Fruit fly (Drosophila melanogaster) whole organism, embryonic: ENCODE results near the gene edin.

ENCODE experiments used
- Adf1 ChIP-seq: fragments of 200-800 bp; sonication (Bioruptor generic); IDR thresholded peaks from 2 replicates; pipeline ENCODE4 v1.3.6; 2022; ENCODE audit warnings: missing biosample characterization, missing genetic modification characterization
- CG10543 ChIP-seq: fragments of 200-800 bp; sonication (Bioruptor generic); optimal IDR thresholded peaks from 3 replicates; lab custom pipeline; 2017; ENCODE audit warnings: missing biosample characterization, mild to moderate bottlenecking, missing genetic modification characterization, moderate library complexity
- CG12391 ChIP-seq: fragments of 200-800 bp; sonication (Bioruptor generic); optimal IDR thresholded peaks from 3 replicates; lab custom pipeline; 2018; ENCODE audit warnings: missing biosample characterization, mild to moderate bottlenecking, missing genetic modification characterization, moderate library complexity
- CG13424 ChIP-seq: fragments of 200-800 bp; sonication (Bioruptor generic); optimal IDR thresholded peaks from 2 replicates; lab custom pipeline; 2019; ENCODE audit warnings: missing biosample characterization, mild to moderate bottlenecking, missing genetic modification characterization, moderate library complexity
- CG14014 ChIP-seq: fragments of 200-800 bp; sonication (Bioruptor generic); IDR thresholded peaks from 2 replicates; pipeline ENCODE4 v1.3.6; 2022; ENCODE audit warnings: missing biosample characterization, missing genetic modification characterization
- CG14860 ChIP-seq: fragments of 200-800 bp; sonication (Bioruptor generic); IDR thresholded peaks from 3 replicates; pipeline ENCODE4 v1.3.6; 2022; ENCODE audit warnings: missing biosample characterization, missing genetic modification characterization; ENCODE audit not compliant: partially characterized antibody
- CG14965 ChIP-seq: fragments of 200-800 bp; sonication (Bioruptor generic); optimal IDR thresholded peaks from 2 replicates; lab custom pipeline; 2016; ENCODE audit warnings: missing biosample characterization, missing genetic modification characterization, borderline replicate concordance
- CG16863 ChIP-seq: fragments of 200-800 bp; sonication (Bioruptor generic); optimal IDR thresholded peaks from 3 replicates; lab custom pipeline; 2016; ENCODE audit warnings: missing biosample characterization, missing genetic modification characterization
- CG18599 ChIP-seq: fragments of 200-800 bp; sonication (Bioruptor generic); optimal IDR thresholded peaks from 3 replicates; lab custom pipeline; 2017; ENCODE audit warnings: missing biosample characterization, missing genetic modification characterization, mild to moderate bottlenecking, moderate library complexity, missing genetic modification reagents
- CG2889 ChIP-seq: fragments of 200-800 bp; sonication (Bioruptor generic); IDR thresholded peaks from 3 replicates; pipeline ENCODE4 v1.3.6; 2022; ENCODE audit warnings: missing biosample characterization, missing genetic modification characterization
- CG3847 ChIP-seq: fragments of 200-800 bp; sonication (Bioruptor generic); IDR thresholded peaks from 2 replicates; pipeline ENCODE4 v1.3.6; 2022; ENCODE audit warnings: missing biosample characterization, missing genetic modification characterization
- CG43689 ChIP-seq: fragments of 200-800 bp; sonication (Bioruptor generic); IDR thresholded peaks from 2 replicates; pipeline ENCODE4 v1.3.6; 2022; ENCODE audit warnings: missing biosample characterization, missing genetic modification characterization
- CG5953 ChIP-seq: fragments of 200-800 bp; sonication (Bioruptor generic); IDR thresholded peaks from 2 replicates; pipeline ENCODE4 v1.3.6; 2022; ENCODE audit warnings: missing biosample characterization, missing genetic modification characterization
- CG6254 ChIP-seq: fragments of 200-800 bp; sonication (Bioruptor generic); optimal IDR thresholded peaks from 3 replicates; lab custom pipeline; 2017; ENCODE audit warnings: mild to moderate bottlenecking, missing biosample characterization, missing genetic modification reagents, missing genetic modification characterization
- CG6689 ChIP-seq: fragments of 200-800 bp; sonication (Bioruptor generic); IDR thresholded peaks from 2 replicates; pipeline ENCODE4 v1.3.6; 2022; ENCODE audit warnings: missing biosample characterization, missing genetic modification characterization
- CG6791 ChIP-seq: fragments of 200-800 bp; sonication (Bioruptor generic); IDR thresholded peaks from 3 replicates; pipeline ENCODE4 v1.3.6; 2022; ENCODE audit warnings: missing biosample characterization, missing genetic modification characterization; ENCODE audit not compliant: partially characterized antibody
- CG7357 ChIP-seq: fragments of 200-800 bp; sonication (Bioruptor generic); IDR thresholded peaks from 3 replicates; pipeline ENCODE4 v1.3.6; 2022; ENCODE audit warnings: missing biosample characterization, missing genetic modification characterization
- CG7786 ChIP-seq: fragments of 200-800 bp; sonication (Bioruptor generic); optimal IDR thresholded peaks from 2 replicates; lab custom pipeline; 2016; ENCODE audit warnings: missing biosample characterization, missing genetic modification characterization
- CG8478 ChIP-seq: fragments of >200 bp; optimal IDR thresholded peaks from 2 replicates; lab custom pipeline; 2018
- CG8765 ChIP-seq: fragments of 200-800 bp; sonication (Bioruptor generic); IDR thresholded peaks from 2 replicates; pipeline ENCODE4 v1.3.6; 2022; ENCODE audit warnings: missing biosample characterization, missing genetic modification characterization
- CTCF ChIP-seq: fragments of 200-800 bp; sonication (Bioruptor generic); optimal IDR thresholded peaks from 2 replicates; lab custom pipeline; 2017; ENCODE audit warnings: missing biosample characterization, mild to moderate bottlenecking, missing genetic modification characterization, moderate library complexity
- Dip2 ChIP-seq: fragments of 200-800 bp; sonication (Bioruptor generic); IDR thresholded peaks from 2 replicates; pipeline ENCODE4 v1.3.6; 2022; ENCODE audit warnings: missing biosample characterization, missing genetic modification characterization
- Dref ChIP-seq: fragments of 200-800 bp; sonication (Bioruptor generic); IDR thresholded peaks from 2 replicates; pipeline ENCODE4 v1.3.6; 2022; ENCODE audit warnings: missing biosample characterization, missing genetic modification characterization
- Elba2 ChIP-seq: fragments of 200-800 bp; sonication (Bioruptor generic); optimal IDR thresholded peaks from 3 replicates; lab custom pipeline; 2016; ENCODE audit warnings: missing biosample characterization, missing genetic modification characterization
- GATAe ChIP-seq: fragments of 200-800 bp; sonication (Bioruptor generic); conservative IDR thresholded peaks from 2 replicates; pipeline ENCODE4 v1.3.6; 2022; ENCODE audit warnings: missing biosample characterization, missing genetic modification characterization
- Hr78 ChIP-seq, 2 experiments: fragments of 200-800 bp in 1 of 2; fragments of >200 bp in 1 of 2; sonication (Bioruptor generic) in 1 of 2; optimal IDR thresholded peaks; 2 replicates each; lab custom pipeline; 2017 to 2019; ENCODE audit warnings: missing biosample characterization in 2 of 2, missing genetic modification characterization in 2 of 2, mild to moderate bottlenecking in 1 of 2, moderate library complexity in 1 of 2
- Hsf ChIP-seq: fragments of 200-800 bp; sonication (Bioruptor generic); optimal IDR thresholded peaks from 3 replicates; lab custom pipeline; 2016; ENCODE audit warnings: missing biosample characterization, missing genetic modification characterization
- Jarid2 ChIP-seq: fragments of 200-800 bp; sonication (Bioruptor generic); optimal IDR thresholded peaks from 3 replicates; lab custom pipeline; 2017; ENCODE audit warnings: mild to moderate bottlenecking, missing biosample characterization, missing genetic modification reagents, missing genetic modification characterization
- Mad ChIP-seq: fragments of 200-800 bp; sonication (Bioruptor generic); optimal IDR thresholded peaks from 2 replicates; lab custom pipeline; 2016; ENCODE audit warnings: missing biosample characterization, missing genetic modification characterization
- Med ChIP-seq: fragments of 200-800 bp; sonication (Bioruptor generic); peaks from one replicate; lab custom pipeline; 2016; ENCODE audit warnings: missing biosample characterization, missing genetic modification characterization, mild to moderate bottlenecking, inconsistent platforms, moderate library complexity
- Oaz ChIP-seq: fragments of 200-800 bp; sonication (Bioruptor generic); IDR thresholded peaks from 2 replicates; pipeline ENCODE4 v1.3.6; 2022; ENCODE audit warnings: missing biosample characterization, missing genetic modification characterization
- Rfx ChIP-seq: fragments of 200-800 bp; sonication (Bioruptor generic); IDR thresholded peaks from 2 replicates; pipeline ENCODE4 v1.3.6; 2022; ENCODE audit warnings: missing biosample characterization, missing genetic modification characterization
- ab ChIP-seq: fragments of 200-800 bp; sonication (Bioruptor generic); optimal IDR thresholded peaks from 2 replicates; lab custom pipeline; 2016; ENCODE audit warnings: missing biosample characterization, missing genetic modification characterization
- aop ChIP-seq: fragments of 200-800 bp; sonication (Bioruptor generic); IDR thresholded peaks from 2 replicates; pipeline ENCODE4 v1.3.6; 2022; ENCODE audit warnings: missing biosample characterization, missing genetic modification characterization
- bowl ChIP-seq: fragments of 200-800 bp; sonication (Bioruptor generic); IDR thresholded peaks from 2 replicates; pipeline ENCODE4 v1.3.6; 2022; ENCODE audit warnings: missing biosample characterization, missing genetic modification characterization
- cato ChIP-seq: fragments of 200-800 bp; sonication (Bioruptor generic); optimal IDR thresholded peaks from 2 replicates; lab custom pipeline; 2016; ENCODE audit warnings: missing biosample characterization, missing genetic modification characterization, borderline replicate concordance
- chn ChIP-seq: fragments of 200-800 bp; sonication (Bioruptor generic); optimal IDR thresholded peaks from 2 replicates; lab custom pipeline; 2016; ENCODE audit warnings: missing biosample characterization, missing genetic modification characterization
- ci ChIP-seq: fragments of 200-800 bp; sonication (Bioruptor generic); IDR thresholded peaks from 3 replicates; pipeline ENCODE4 v1.3.6; 2022; ENCODE audit warnings: missing biosample characterization, missing genetic modification characterization
- corto ChIP-seq: fragments of 200-800 bp; sonication (Bioruptor generic); optimal IDR thresholded peaks from 2 replicates; lab custom pipeline; 2016; ENCODE audit warnings: missing biosample characterization, mild to moderate bottlenecking, missing genetic modification characterization, moderate library complexity
- dmrt11E ChIP-seq: fragments of 200-800 bp; sonication (Bioruptor generic); optimal IDR thresholded peaks from 3 replicates; lab custom pipeline; 2018; ENCODE audit warnings: missing biosample characterization, mild to moderate bottlenecking, missing genetic modification characterization, moderate library complexity
- ewg ChIP-seq: fragments of 200-800 bp; sonication (Bioruptor generic); optimal IDR thresholded peaks from 3 replicates; lab custom pipeline; 2017; ENCODE audit warnings: mild to moderate bottlenecking, missing biosample characterization, missing genetic modification reagents, missing genetic modification characterization
- exex ChIP-seq: fragments of 200-800 bp; sonication (Bioruptor generic); optimal IDR thresholded peaks from 4 replicates; lab custom pipeline; 2018; ENCODE audit warnings: missing biosample characterization, mild to moderate bottlenecking, missing genetic modification characterization, moderate library complexity
- grau ChIP-seq: fragments of 200-800 bp; optimal IDR thresholded peaks from 3 replicates; lab custom pipeline; 2019; ENCODE audit warnings: missing biosample characterization, mild to moderate bottlenecking, missing genetic modification characterization, moderate library complexity
- ham ChIP-seq: fragments of 200-800 bp; sonication (Bioruptor generic); IDR thresholded peaks from 2 replicates; pipeline ENCODE4 v1.3.6; 2022; ENCODE audit warnings: missing biosample characterization, missing genetic modification characterization
- ind ChIP-seq: fragments of 200-800 bp; sonication (Bioruptor generic); optimal IDR thresholded peaks from 3 replicates; lab custom pipeline; 2016; ENCODE audit warnings: missing biosample characterization, missing genetic modification characterization
- ken ChIP-seq: fragments of 200-800 bp; sonication (Bioruptor generic); IDR thresholded peaks from 3 replicates; pipeline ENCODE4 v1.3.6; 2022; ENCODE audit warnings: missing biosample characterization, missing genetic modification characterization
- lov ChIP-seq, 2 experiments: fragments of 200-800 bp in 1 of 2; fragments of >200 bp in 1 of 2; sonication (Bioruptor generic) in 1 of 2; IDR thresholded peaks in 1 of 2; optimal IDR thresholded peaks in 1 of 2; 2 replicates in 1 of 2; 3 replicates in 1 of 2; pipeline versions ENCODE4 v1.3.6 to Lab custom; 2017 to 2022; ENCODE audit warnings: missing biosample characterization in 1 of 2, missing genetic modification characterization in 1 of 2
- mirr ChIP-seq: fragments of 200-800 bp; sonication (Bioruptor generic); optimal IDR thresholded peaks from 3 replicates; lab custom pipeline; 2018; ENCODE audit warnings: missing biosample characterization, mild to moderate bottlenecking, missing genetic modification characterization
- pum ChIP-seq: fragments of 200-800 bp; sonication (Bioruptor generic); optimal IDR thresholded peaks from 2 replicates; lab custom pipeline; 2016; ENCODE audit warnings: missing biosample characterization, missing genetic modification characterization
- stwl ChIP-seq: fragments of 200-800 bp; sonication (Bioruptor generic); optimal IDR thresholded peaks from 3 replicates; lab custom pipeline; 2018; ENCODE audit warnings: missing biosample characterization, mild to moderate bottlenecking, missing genetic modification characterization, moderate library complexity
- unc-4 ChIP-seq: fragments of 200-800 bp; sonication (Bioruptor generic); IDR thresholded peaks from 2 replicates; pipeline ENCODE4 v1.3.6; 2022; ENCODE audit warnings: missing biosample characterization, missing genetic modification characterization; ENCODE audit not compliant: partially characterized antibody
- usp ChIP-seq: fragments of >200 bp; optimal IDR thresholded peaks from 2 replicates; lab custom pipeline; 2017; ENCODE audit warnings: missing biosample characterization, missing genetic modification characterization

Gene edin

DNA sequence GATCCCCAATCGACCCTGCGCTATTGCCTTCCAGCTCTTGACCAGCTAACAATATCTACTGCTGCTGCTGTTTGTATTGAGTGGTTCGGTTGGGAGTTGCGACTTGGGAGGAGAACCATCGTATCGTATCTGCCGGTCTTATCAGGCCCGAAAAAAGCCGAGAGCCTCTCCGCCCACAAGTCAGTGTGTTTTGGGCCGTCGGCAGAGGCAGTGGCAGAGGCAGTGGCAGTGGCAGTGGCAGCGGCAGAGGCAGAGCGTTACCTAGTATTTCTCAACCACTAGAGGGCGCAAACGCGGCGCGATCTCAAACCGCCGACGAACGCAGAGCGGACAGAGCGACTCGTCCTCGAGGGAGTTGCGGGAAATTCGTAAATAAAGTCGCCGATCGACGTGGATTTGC, 24.6 kb upstream of the edin start, which contains the start of gene SecCl:
TSS of gene SecCl (plus strand) at position 18 of the 400 bp plus-strand sequence.
- TF ChIP-seq corto (GFP tag; lab: Kevin White, UChicago) = no peak
- peak; percentile 88 for TF ChIP-seq CTCF (GFP tag; lab: Kevin White, UChicago)
- TF ChIP-seq dmrt11E (tag; lab: Kevin White, UChicago) = no peak
- no peak for TF ChIP-seq usp (GFP tag; lab: Kevin White, UChicago)
- no peak for TF ChIP-seq grau (tag; lab: Kevin White, UChicago)
- TF ChIP-seq stwl (tag; lab: Kevin White, UChicago) = no peak
- TF ChIP-seq GATAe = peak; percentile 53
- TF ChIP-seq Oaz (GFP tag; lab: Robert Waterston, UW) = no peak
- no peak for TF ChIP-seq CG6254 (GFP tag; lab: Kevin White, UChicago)
- no peak for TF ChIP-seq ham (GFP tag; lab: Robert Waterston, UW)
- TF ChIP-seq CG14965 (GFP tag; lab: Kevin White, UChicago) = no peak
- no peak for TF ChIP-seq CG6689 (GFP tag; lab: Robert Waterston, UW)
- TF ChIP-seq CG12391 (tag; lab: Kevin White, UChicago) = no peak
- 0 out of 2 replicates have a peak, but pooled peaks have one; percentile 14 for TF ChIP-seq Rfx (GFP tag; lab: Robert Waterston, UW)
- TF ChIP-seq Adf1 (GFP tag; lab: Robert Waterston, UW) = peak; percentile 97
- TF ChIP-seq ci (GFP tag; lab: Robert Waterston, UW) = peak; percentile 55; the same call in 1 of the 3 replicates
- no peak for TF ChIP-seq Jarid2 (GFP tag; lab: Kevin White, UChicago)
- no peak for TF ChIP-seq CG8765 (GFP tag; lab: Robert Waterston, UW)
- TF ChIP-seq CG7357 = no peak
- TF ChIP-seq CG7786 = no peak
- 0 out of 2 replicates have a peak, but pooled peaks have one; percentile 5 for TF ChIP-seq bowl
- TF ChIP-seq pum (GFP tag; lab: Kevin White, UChicago) = no peak
- TF ChIP-seq CG14860 = no peak
- TF ChIP-seq CG14014 (GFP tag; lab: Robert Waterston, UW) = no peak
- no peak for TF ChIP-seq CG16863 (GFP tag; lab: Kevin White, UChicago)
- peak; percentile 31 for TF ChIP-seq exex (tag; lab: Kevin White, UChicago)
- no peak for TF ChIP-seq Elba2 (GFP tag; lab: Kevin White, UChicago)
- no peak for TF ChIP-seq CG43689
- TF ChIP-seq ind (GFP tag; lab: Kevin White, UChicago) = no peak
- no peak for TF ChIP-seq Dref
- TF ChIP-seq unc-4 (GFP tag; lab: Robert Waterston, UW) = no peak
- no peak for TF ChIP-seq Hr78 (GFP tag; optimal IDR thresholded peaks at IDR 0.05; lab: Kevin White, UChicago)
- TF ChIP-seq CG3847 (GFP tag; lab: Robert Waterston, UW) = no peak
- 0 out of 2 replicates have a peak, but pooled peaks have one; percentile 11 for TF ChIP-seq aop (GFP tag; lab: Robert Waterston, UW)
- TF ChIP-seq CG6791 = peak; percentile 98
- TF ChIP-seq CG5953 (GFP tag; lab: Robert Waterston, UW) = no peak
- no peak for TF ChIP-seq cato (GFP tag; lab: Kevin White, UChicago)
- no peak for TF ChIP-seq CG2889 (GFP tag; lab: Robert Waterston, UW)
- TF ChIP-seq Med (GFP tag; lab: Kevin White, UChicago) = peak; percentile 62
- TF ChIP-seq CG10543 (GFP tag; lab: Kevin White, UChicago) = peak; percentile 39
- peak; percentile 23 for TF ChIP-seq CG18599 (GFP tag; lab: Kevin White, UChicago)
- TF ChIP-seq ab = no peak
- peak; percentile 36 for TF ChIP-seq mirr
- TF ChIP-seq chn (GFP tag; lab: Kevin White, UChicago) = no peak
- no peak for TF ChIP-seq ewg
- no peak for TF ChIP-seq Dip2 (GFP tag; lab: Robert Waterston, UW)
- TF ChIP-seq CG8478 (lab: Kevin White, UChicago) = no peak
- TF ChIP-seq ken (GFP tag; lab: Robert Waterston, UW) = no peak
- TF ChIP-seq Hsf (GFP tag; lab: Kevin White, UChicago) = no peak
- TF ChIP-seq CG13424 (tag; lab: Kevin White, UChicago) = no peak
- TF ChIP-seq Mad (GFP tag; lab: Kevin White, UChicago) = no peak
- TF ChIP-seq lov (optimal IDR thresholded peaks at IDR 0.05; lab: Kevin White, UChicago) = no peak
- 0 out of 3 replicates have a peak, but pooled peaks have one; percentile 20 for TF ChIP-seq lov (GFP tag; IDR thresholded peaks at IDR 0.05; lab: Robert Waterston, UW)
